Worm (Caenorhabditis elegans) whole organism, L4 larva: ENCODE data around the gene srab-18.
A peak's percentile ranks its signal among the peaks of the same experiment; 100 is the strongest.

Experiments
- F37D6.2 ChIP-seq: sonication (generic microtip); optimal IDR thresholded peaks from 2 replicates; lab custom pipeline; 2016; ENCODE audit warnings: mild to moderate bottlenecking, missing genetic modification characterization, missing compliant biosample characterization
- Y105C5A.15 ChIP-seq: fragments of 200-800 bp; sonication (Bioruptor generic); IDR thresholded peaks from 2 replicates; pipeline ENCODE4 v1.3.6; 2022; ENCODE audit warnings: missing genetic modification characterization, missing compliant biosample characterization
- ZK337.2 ChIP-seq: fragments of 200-800 bp; sonication (Bioruptor generic); IDR thresholded peaks from 2 replicates; pipeline ENCODE4 v1.3.6; 2022; ENCODE audit warnings: missing genetic modification reagents, missing genetic modification characterization, missing compliant biosample characterization
- ZK546.5 ChIP-seq, 2 experiments: sonication (generic microtip); optimal IDR thresholded peaks; 2 replicates each; lab custom pipeline; 2017; ENCODE audit warnings: missing biosample characterization in 2 of 2, missing genetic modification characterization in 2 of 2
- attf-4 ChIP-seq: sonication (generic microtip); optimal IDR thresholded peaks from 3 replicates; lab custom pipeline; 2017; ENCODE audit warnings: missing biosample characterization, missing genetic modification characterization
- ceh-28 ChIP-seq: fragments of 150-350 bp; optimal IDR thresholded peaks from 2 replicates; lab custom pipeline; 2014; ENCODE audit warnings: missing biosample characterization, missing genetic modification reagents, missing genetic modification characterization
- ceh-32 ChIP-seq: sonication (generic microtip); optimal IDR thresholded peaks from 2 replicates; lab custom pipeline; 2016; ENCODE audit warnings: mild to moderate bottlenecking, missing genetic modification characterization, missing compliant biosample characterization; ENCODE audit not compliant: poor library complexity
- ceh-44 ChIP-seq: fragments of 200-800 bp; sonication (Bioruptor generic); IDR thresholded peaks from 2 replicates; pipeline ENCODE4 v1.3.6; 2022; ENCODE audit warnings: missing genetic modification reagents, missing genetic modification characterization, missing compliant biosample characterization
- ceh-62 ChIP-seq: sonication (generic microtip); optimal IDR thresholded peaks from 2 replicates; lab custom pipeline; 2017; ENCODE audit warnings: missing biosample characterization, missing genetic modification characterization
- daf-12 ChIP-seq: fragments of 150-350 bp; optimal IDR thresholded peaks from 2 replicates; lab custom pipeline; 2014; ENCODE audit warnings: missing biosample characterization, missing genetic modification reagents, missing genetic modification characterization
- daf-19 ChIP-seq: fragments of 200-800 bp; sonication (Bioruptor generic); conservative IDR thresholded peaks from 2 replicates; pipeline ENCODE4 v1.3.6; 2022; ENCODE audit warnings: missing genetic modification characterization, missing compliant biosample characterization
- dpl-1 ChIP-seq: fragments of 150-350 bp; optimal IDR thresholded peaks from 2 replicates; lab custom pipeline; 2014; ENCODE audit warnings: missing biosample characterization, missing genetic modification reagents, missing genetic modification characterization
- egl-43 ChIP-seq: fragments of 200-800 bp; sonication (Bioruptor generic); IDR thresholded peaks from 2 replicates; pipeline ENCODE4 v1.3.6; 2022; ENCODE audit warnings: missing genetic modification reagents, missing genetic modification characterization, missing compliant biosample characterization
- fos-1 ChIP-seq: fragments of 150-350 bp; optimal IDR thresholded peaks from 2 replicates; lab custom pipeline; 2014; ENCODE audit warnings: missing biosample characterization, missing genetic modification characterization
- gei-8 ChIP-seq: fragments of 200-800 bp; sonication (Bioruptor generic); optimal IDR thresholded peaks from 2 replicates; lab custom pipeline; 2018; ENCODE audit warnings: mild to moderate bottlenecking, missing genetic modification characterization, missing compliant biosample characterization
- hlh-11 ChIP-seq: fragments of 200-800 bp; sonication (Bioruptor generic); optimal IDR thresholded peaks from 2 replicates; lab custom pipeline; 2018; ENCODE audit warnings: mild to moderate bottlenecking, missing genetic modification characterization, missing compliant biosample characterization
- hlh-30 ChIP-seq: sonication (generic microtip); optimal IDR thresholded peaks from 2 replicates; lab custom pipeline; 2017; ENCODE audit warnings: antibody characterized with exemption, mild to moderate bottlenecking, missing genetic modification characterization, missing compliant biosample characterization; ENCODE audit not compliant: insufficient read depth
- lim-7 ChIP-seq: fragments of 200-800 bp; sonication (Bioruptor generic); IDR thresholded peaks from 2 replicates; pipeline ENCODE4 v1.3.6; 2022; ENCODE audit warnings: missing genetic modification characterization, missing compliant biosample characterization
- lin-1 ChIP-seq: fragments of 200-800 bp; sonication (Bioruptor generic); IDR thresholded peaks from 2 replicates; pipeline ENCODE4 v1.3.6; 2022; ENCODE audit warnings: missing genetic modification reagents, missing genetic modification characterization, missing compliant biosample characterization
- lin-29 ChIP-seq: fragments of 200-800 bp; sonication (Bioruptor generic); IDR thresholded peaks from 2 replicates; pipeline ENCODE4 v1.3.6; 2022; ENCODE audit warnings: missing genetic modification reagents, missing genetic modification characterization, missing compliant biosample characterization
- lin-38 ChIP-seq: fragments of 200-800 bp; sonication (Bioruptor generic); IDR thresholded peaks from 2 replicates; pipeline ENCODE4 v1.3.6; 2022; ENCODE audit warnings: missing genetic modification reagents, missing genetic modification characterization, missing compliant biosample characterization
- lir-3 ChIP-seq: sonication (generic microtip); optimal IDR thresholded peaks from 2 replicates; lab custom pipeline; 2016; ENCODE audit warnings: mild to moderate bottlenecking, missing genetic modification characterization, missing compliant biosample characterization
- lsy-2 ChIP-seq, 2 experiments: fragments of 150-350 bp in 1 of 2; sonication (generic microtip) in 1 of 2; optimal IDR thresholded peaks; 2 replicates each; lab custom pipeline; 2014 to 2017; ENCODE audit warnings: missing biosample characterization in 2 of 2, missing genetic modification characterization in 2 of 2
- mes-2 ChIP-seq: sonication (generic microtip); optimal IDR thresholded peaks from 2 replicates; lab custom pipeline; 2016; ENCODE audit warnings: missing genotype, mild to moderate bottlenecking, missing genetic modification characterization, missing compliant biosample characterization; ENCODE audit not compliant: poor library complexity, severe bottlenecking
- nhr-10 ChIP-seq: fragments of 150-350 bp; optimal IDR thresholded peaks from 2 replicates; lab custom pipeline; 2014; ENCODE audit warnings: missing biosample characterization, missing genetic modification characterization
- nhr-102 ChIP-seq: sonication (generic microtip); optimal IDR thresholded peaks from 2 replicates; lab custom pipeline; 2016; ENCODE audit warnings: mild to moderate bottlenecking, missing genetic modification characterization, moderate library complexity, missing compliant biosample characterization
- nhr-28 ChIP-seq: fragments of 150-350 bp; optimal IDR thresholded peaks from 2 replicates; lab custom pipeline; 2014; ENCODE audit warnings: missing biosample characterization, missing genetic modification characterization
- nhr-48 ChIP-seq: sonication (generic microtip); optimal IDR thresholded peaks from 2 replicates; lab custom pipeline; 2016; ENCODE audit warnings: mild to moderate bottlenecking, missing genetic modification characterization, missing compliant biosample characterization
- nhr-76 ChIP-seq: fragments of 150-350 bp; optimal IDR thresholded peaks from 2 replicates; lab custom pipeline; 2014; ENCODE audit warnings: missing biosample characterization, missing genetic modification characterization
- snpc-4 ChIP-seq: fragments of 150-350 bp; optimal IDR thresholded peaks from 2 replicates; lab custom pipeline; 2014; ENCODE audit warnings: missing biosample characterization, missing genetic modification characterization
- unc-130 ChIP-seq: sonication (generic microtip); optimal IDR thresholded peaks from 2 replicates; lab custom pipeline; 2016; ENCODE audit warnings: missing genetic modification reagents, missing genetic modification characterization, missing compliant biosample characterization
- unc-62 ChIP-seq, 3 experiments: fragments of 150-350 bp in 1 of 3; sonication (generic microtip); optimal IDR thresholded peaks in 2 of 3; peaks in 1 of 3; 1 replicate in 1 of 3; 2 replicates in 2 of 3; lab custom pipeline; 2014 to 2017; ENCODE audit warnings: missing biosample characterization in 3 of 3, missing genetic modification characterization in 3 of 3, missing genetic modification reagents in 3 of 3, missing genotype in 1 of 3
- zag-1 ChIP-seq: fragments of 150-350 bp; optimal IDR thresholded peaks from 2 replicates; lab custom pipeline; 2014; ENCODE audit warnings: missing biosample characterization, missing genetic modification characterization
- zfp-2 ChIP-seq: sonication (generic microtip); optimal IDR thresholded peaks from 2 replicates; lab custom pipeline; 2016; ENCODE audit warnings: mild to moderate bottlenecking, missing genetic modification characterization, missing compliant biosample characterization

Gene srab-18

ce11 chrV:9843376-9843916 lies 27.8 kb downstream of the srab-18 start, which contains the start of gene sru-8:
Gene sru-8 (plus strand): TSS chrV:9843866.
- TF ChIP-seq hlh-30 (no peak), ceh-44 (GFP tag; lab: Robert Waterston, UW) (no peak), unc-62 (GFP tag; optimal IDR thresholded peaks at IDR 0.05 in 1 of 2; lab: Kevin White, UChicago) (peak in 1 of 2 experiments; percentile 91), unc-62 (tag; optimal IDR thresholded peaks at IDR 0.05; lab: Kevin White, UChicago) (no peak)
- TF ChIP-seq, all 104 proteins: peak for 1

ce11 chrV:9841376-9841775 lies 29.9 kb downstream of the srab-18 start, which contains the start of gene sru-36:
Gene sru-36 (plus strand): TSS chrV:9841676.
- TF ChIP-seq nhr-102 (no peak), lsy-2 (tag; optimal IDR thresholded peaks at IDR 0.05; lab: Kevin White, UChicago) (no peak), snpc-4 (tag; lab: Kevin White, UChicago) (no peak), ceh-32 (tag; lab: Kevin White, UChicago) (no peak), lim-7 (GFP tag; lab: Robert Waterston, UW) (no peak), daf-19 (no peak), egl-43 (GFP tag; lab: Robert Waterston, UW) (no peak), zfp-2 (no peak), F37D6.2 (no peak), lin-1 (GFP tag; lab: Robert Waterston, UW) (no peak), dpl-1 (no peak), Y105C5A.15 (no peak), zag-1 (tag; lab: Kevin White, UChicago) (no peak), gei-8 (no peak), unc-130 (no peak), ZK546.5 (tag; optimal IDR thresholded peaks at IDR 0.05; lab: Kevin White, UChicago) (no peak), nhr-28 (tag; lab: Kevin White, UChicago) (no peak)

ce11 chrV:9837679-9838078 lies 33.6 kb downstream of the srab-18 start, which contains the start of gene srsx-21:
Gene srsx-21 (plus strand): TSS chrV:9837979.
- no peak for TF ChIP-seq lin-38 (GFP tag; lab: Robert Waterston, UW)
- TF ChIP-seq unc-62 (GFP tag; optimal IDR thresholded peaks at IDR 0.05 in 1 of 2; lab: Kevin White, UChicago): peak in 1 of 2 experiments; percentile 59
- TF ChIP-seq unc-62 (tag; optimal IDR thresholded peaks at IDR 0.05; lab: Kevin White, UChicago): no peak
- TF ChIP-seq fos-1 (tag; lab: Kevin White, UChicago): no peak
- TF ChIP-seq attf-4 (tag; lab: Kevin White, UChicago): no peak
- no peak for TF ChIP-seq nhr-76 (tag; lab: Kevin White, UChicago)

ce11 chrV:9835945-9836344 lies 35.3 kb downstream of the srab-18 start, which contains the start of gene sru-38:
Gene sru-38 (minus strand): TSS chrV:9836045.
- no peak for TF ChIP-seq lin-29 (GFP tag; lab: Robert Waterston, UW)
- TF ChIP-seq hlh-11 (tag; lab: Kevin White, UChicago): no peak

ce11 chrV:9833900-9834299 lies 37.3 kb downstream of the srab-18 start, which contains the start of gene sru-40:
Gene sru-40 (minus strand): TSS chrV:9834000.
- no peak for TF ChIP-seq lir-3
- no peak for TF ChIP-seq mes-2 (tag; lab: Kevin White, UChicago)
- no peak for TF ChIP-seq nhr-10 (tag; lab: Kevin White, UChicago)
- no peak for TF ChIP-seq snpc-4 (tag; lab: Kevin White, UChicago)
- no peak for TF ChIP-seq ceh-62 (tag; lab: Kevin White, UChicago)
- TF ChIP-seq daf-12: no peak
- no peak for TF ChIP-seq nhr-48
- TF ChIP-seq ceh-28 (tag; lab: Kevin White, UChicago): no peak
- TF ChIP-seq ZK337.2 (GFP tag; lab: Robert Waterston, UW): no peak
- TF ChIP-seq, all 104 proteins: peak for 0
